Worm (Caenorhabditis elegans) whole organism, L1 larva: ENCODE data around the gene gln-2.

Experiments
- C04F5.9 ChIP-seq: sonication (generic microtip); optimal IDR thresholded peaks from 2 replicates; lab custom pipeline; 2016; ENCODE audit warnings: missing genetic modification characterization, missing compliant biosample characterization
- blmp-1 ChIP-seq: fragments of 150-350 bp; optimal IDR thresholded peaks from 2 replicates; lab custom pipeline; 2014; ENCODE audit warnings: missing biosample characterization, missing genetic modification characterization
- ceh-82 ChIP-seq, 3 experiments: fragments of 150-350 bp in 1 of 3; sonication (generic microtip) in 2 of 3; optimal IDR thresholded peaks; 2 replicates each; lab custom pipeline; 2014 to 2017; ENCODE audit warnings: missing biosample characterization in 3 of 3, missing genetic modification characterization in 3 of 3
- ceh-90 ChIP-seq: sonication (generic microtip); optimal IDR thresholded peaks from 2 replicates; lab custom pipeline; 2016; ENCODE audit warnings: missing genetic modification characterization, missing compliant biosample characterization
- ces-1 ChIP-seq: fragments of 150-350 bp; optimal IDR thresholded peaks from 2 replicates; lab custom pipeline; 2014; ENCODE audit warnings: missing biosample characterization, missing genetic modification reagents, missing genetic modification characterization
- efl-1 ChIP-seq, 4 experiments: fragments of 150-350 bp; optimal IDR thresholded peaks in 3 of 4; peaks in 1 of 4; 1 replicate in 1 of 4; 2 replicates in 3 of 4; lab custom pipeline; 2014; ENCODE audit warnings: missing biosample characterization in 2 of 4, missing genetic modification characterization in 2 of 4, missing genetic modification reagents in 2 of 4
- elt-2 ChIP-seq: sonication (generic microtip); optimal IDR thresholded peaks from 2 replicates; lab custom pipeline; 2016; ENCODE audit warnings: missing genetic modification characterization, mild to moderate bottlenecking, inconsistent platforms, missing compliant biosample characterization, missing genetic modification reagents
- fkh-10 ChIP-seq: sonication (generic microtip); optimal IDR thresholded peaks from 2 replicates; lab custom pipeline; 2017; ENCODE audit warnings: missing biosample characterization, missing genetic modification reagents, missing genetic modification characterization
- lsy-2 ChIP-seq, 2 experiments: fragments of 150-350 bp; optimal IDR thresholded peaks; 2 replicates each; lab custom pipeline; 2014; ENCODE audit warnings: missing biosample characterization in 2 of 2, missing genetic modification characterization in 2 of 2
- nhr-76 ChIP-seq: sonication (generic microtip); optimal IDR thresholded peaks from 2 replicates; lab custom pipeline; 2017; ENCODE audit warnings: missing biosample characterization, missing genetic modification characterization
- sup-37 ChIP-seq: fragments of 200-800 bp; sonication (Bioruptor generic); optimal IDR thresholded peaks from 2 replicates; lab custom pipeline; 2018; ENCODE audit warnings: mild to moderate bottlenecking, missing genetic modification characterization, missing compliant biosample characterization
- unc-86 ChIP-seq: sonication (generic microtip); optimal IDR thresholded peaks from 2 replicates; lab custom pipeline; 2016; ENCODE audit warnings: missing genetic modification characterization, missing compliant biosample characterization
- unc-98 ChIP-seq: fragments of 200-800 bp; sonication (Bioruptor generic); IDR thresholded peaks from 2 replicates; pipeline ENCODE4 v1.3.6; 2022; ENCODE audit warnings: missing genetic modification characterization, missing compliant biosample characterization

ce11 chrIII:9984604-9985003, 40.0 kb upstream of the gln-2 start:
- TF ChIP-seq blmp-1 (tag; lab: Kevin White, UChicago) (no peak), efl-1 (optimal IDR thresholded peaks at IDR 0.05; lab: Kevin White, UChicago) (no peak), efl-1 (GFP tag; optimal IDR thresholded peaks at IDR 0.05 in 1 of 2; lab: Kevin White, UChicago) (no peak), sup-37 (GFP tag; lab: Kevin White, UChicago) (no peak), ceh-90 (no peak), C04F5.9 (tag; lab: Kevin White, UChicago) (no peak), ces-1 (GFP tag; lab: Kevin White, UChicago) (no peak), elt-2 (tag; lab: Kevin White, UChicago) (no peak), lsy-2 (tag; optimal IDR thresholded peaks at IDR 0.05; lab: Kevin White, UChicago) (no peak), nhr-76 (tag; lab: Kevin White, UChicago) (no peak), ceh-82 (tag; optimal IDR thresholded peaks at IDR 0.05; lab: Kevin White, UChicago) (no peak), unc-86 (tag; lab: Kevin White, UChicago) (no peak), unc-98 (no peak), fkh-10 (no peak)
